In the genomic region with DNA sequence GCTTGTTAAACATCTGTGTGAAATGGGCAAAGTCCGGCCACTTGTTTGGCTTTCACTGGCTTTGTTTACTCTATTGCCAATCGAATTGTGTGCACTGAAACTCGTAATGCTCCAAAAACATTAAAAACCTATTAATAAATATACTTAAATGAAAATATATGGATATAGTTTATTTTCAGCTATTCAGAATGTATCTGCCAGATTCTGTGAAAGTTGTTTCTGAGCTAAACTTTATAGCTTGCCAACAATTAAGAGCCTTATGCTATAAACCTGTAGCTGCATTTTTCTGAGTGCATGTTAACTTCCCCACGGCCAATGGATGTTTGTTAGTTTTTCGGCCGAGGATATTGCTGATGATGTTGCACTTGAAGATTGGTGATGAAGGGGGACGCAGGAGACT, we compare ENCODE assay signal across 1 fruit fly cellular context.
TF ChIP-seq lines count a peak whose summit lies in the region.

No protein-coding gene starts in this region.

TF ChIP-seq in whole organism, embryonic, 481 proteins besides CTCF, POLR2A, EP300 and RAD21 (continued from another document):
- TF ChIP-seq CG15011 (GFP tag; optimal IDR thresholded peaks at IDR 0.05; lab: Kevin White, UChicago): no peak
- TF ChIP-seq Rx (GFP tag; IDR thresholded peaks at IDR 0.05; lab: Robert Waterston, UW): no peak
- TF ChIP-seq CG11695 (GFP tag; IDR thresholded peaks at IDR 0.05; lab: Robert Waterston, UW): no peak
- no peak for TF ChIP-seq CG12769 (tag; optimal IDR thresholded peaks at IDR 0.05; lab: Kevin White, UChicago)
- peak; percentile 86 for TF ChIP-seq Ets65A (GFP tag; lab: Kevin White, UChicago)
- no peak for TF ChIP-seq Adf1 (GFP tag; IDR thresholded peaks at IDR 0.05; lab: Robert Waterston, UW)
- no peak for TF ChIP-seq CG2199 (GFP tag; IDR thresholded peaks at IDR 0.05; lab: Robert Waterston, UW)
- TF ChIP-seq ro (GFP tag; IDR thresholded peaks at IDR 0.05; lab: Robert Waterston, UW): no peak
- TF ChIP-seq CG9727 (GFP tag; optimal IDR thresholded peaks at IDR 0.05; lab: Kevin White, UChicago): peak; percentile 24
- no peak for TF ChIP-seq Dad (GFP tag; optimal IDR thresholded peaks at IDR 0.05; lab: Kevin White, UChicago)
- no peak for TF ChIP-seq Dip2 (GFP tag; IDR thresholded peaks at IDR 0.05; lab: Robert Waterston, UW)
- TF ChIP-seq p53 (GFP tag; optimal IDR thresholded peaks at IDR 0.05; lab: Kevin White, UChicago): no peak
- TF ChIP-seq CG14441 (GFP tag; IDR thresholded peaks at IDR 0.05; lab: Robert Waterston, UW): no peak
- no peak for TF ChIP-seq mirr (GFP tag; optimal IDR thresholded peaks at IDR 0.05; lab: Kevin White, UChicago)
- TF ChIP-seq usp (GFP tag; optimal IDR thresholded peaks at IDR 0.05; lab: Kevin White, UChicago): no peak
- TF ChIP-seq Lim3 (GFP tag; IDR thresholded peaks at IDR 0.05; lab: Robert Waterston, UW): no peak
- no peak for TF ChIP-seq gfzf (GFP tag; optimal IDR thresholded peaks at IDR 0.05; lab: Kevin White, UChicago)
- peak; percentile 15 for TF ChIP-seq CG15696 (tag; optimal IDR thresholded peaks at IDR 0.05; lab: Kevin White, UChicago)
- TF ChIP-seq dm (GFP tag; optimal IDR thresholded peaks at IDR 0.05; lab: Kevin White, UChicago): no peak
- TF ChIP-seq row (GFP tag; IDR thresholded peaks at IDR 0.05; lab: Robert Waterston, UW): 0 out of 3 replicates have a peak, but pooled peaks have one; percentile 14
- no peak for TF ChIP-seq Taf1 (GFP tag; IDR thresholded peaks at IDR 0.05; lab: Robert Waterston, UW)
- TF ChIP-seq bbx (GFP tag; IDR thresholded peaks at IDR 0.05; lab: Robert Waterston, UW; ENCODE audit: partially characterized antibody): no peak
- TF ChIP-seq Lhr (GFP tag; optimal IDR thresholded peaks at IDR 0.05; lab: Kevin White, UChicago): no peak
- no peak for TF ChIP-seq CG8924 (tag; optimal IDR thresholded peaks at IDR 0.05; lab: Kevin White, UChicago)
- no peak for TF ChIP-seq CG3281 (GFP tag; optimal IDR thresholded peaks at IDR 0.05; lab: Kevin White, UChicago)
- TF ChIP-seq CG17359 (tag; optimal IDR thresholded peaks at IDR 0.05; lab: Kevin White, UChicago): peak; percentile 1
- no peak for TF ChIP-seq CG15479 (GFP tag; optimal IDR thresholded peaks at IDR 0.05; lab: Kevin White, UChicago)
- TF ChIP-seq cwo (GFP tag; optimal IDR thresholded peaks at IDR 0.05; lab: Kevin White, UChicago): no peak
- TF ChIP-seq zfh1 (GFP tag; IDR thresholded peaks at IDR 0.05; lab: Robert Waterston, UW): 0 out of 3 replicates have a peak, but pooled peaks have one; percentile 21
- TF ChIP-seq CG3163 (GFP tag; optimal IDR thresholded peaks at IDR 0.05; lab: Kevin White, UChicago): no peak
- TF ChIP-seq CG1647 (GFP tag; optimal IDR thresholded peaks at IDR 0.05; lab: Kevin White, UChicago): no peak
- no peak for TF ChIP-seq CG10366 (GFP tag; IDR thresholded peaks at IDR 0.05; lab: Robert Waterston, UW)
- TF ChIP-seq lilli (GFP tag; optimal IDR thresholded peaks at IDR 0.05; lab: Kevin White, UChicago): no peak
- TF ChIP-seq CG8281 (tag; optimal IDR thresholded peaks at IDR 0.05; lab: Kevin White, UChicago): no peak
- TF ChIP-seq stwl (tag; optimal IDR thresholded peaks at IDR 0.05; lab: Kevin White, UChicago): no peak
- no peak for TF ChIP-seq Nf-YB (GFP tag; optimal IDR thresholded peaks at IDR 0.05; lab: Kevin White, UChicago)
- peak; percentile 31 for TF ChIP-seq Blimp-1 (GFP tag; optimal IDR thresholded peaks at IDR 0.05; lab: Kevin White, UChicago)
- peak; percentile 39 for TF ChIP-seq gem (tag; optimal IDR thresholded peaks at IDR 0.05; lab: Kevin White, UChicago)
- no peak for TF ChIP-seq Dll (GFP tag; IDR thresholded peaks at IDR 0.05; lab: Robert Waterston, UW; ENCODE audit: partially characterized antibody)
- peak; percentile 28 for TF ChIP-seq dmrt99B (tag; optimal IDR thresholded peaks at IDR 0.05; lab: Kevin White, UChicago)
- no peak for TF ChIP-seq CG6689 (GFP tag; IDR thresholded peaks at IDR 0.05; lab: Robert Waterston, UW)
- TF ChIP-seq Oli (tag; optimal IDR thresholded peaks at IDR 0.05; lab: Kevin White, UChicago): no peak
- no peak for TF ChIP-seq CG30431 (GFP tag; optimal IDR thresholded peaks at IDR 0.05; lab: Kevin White, UChicago)
- peak; percentile 3 for TF ChIP-seq ATbp (GFP tag; optimal IDR thresholded peaks at IDR 0.05; lab: Kevin White, UChicago)
- no peak for TF ChIP-seq Sry-δ (GFP tag; optimal IDR thresholded peaks at IDR 0.05; lab: Kevin White, UChicago)
- TF ChIP-seq Xrp1 (GFP tag; IDR thresholded peaks at IDR 0.05; lab: Robert Waterston, UW): 0 out of 2 replicates have a peak, but pooled peaks have one; percentile 12
- no peak for TF ChIP-seq pb (GFP tag; optimal IDR thresholded peaks at IDR 0.05; lab: Kevin White, UChicago)
- no peak for TF ChIP-seq gsb-n (tag; optimal IDR thresholded peaks at IDR 0.05; lab: Kevin White, UChicago)
- no peak for TF ChIP-seq ewg (GFP tag; optimal IDR thresholded peaks at IDR 0.05; lab: Kevin White, UChicago)
- TF ChIP-seq Oaz (GFP tag; IDR thresholded peaks at IDR 0.05; lab: Robert Waterston, UW): no peak
- no peak for TF ChIP-seq twi (tag; optimal IDR thresholded peaks at IDR 0.05; lab: Kevin White, UChicago)
- TF ChIP-seq chinmo (GFP tag; IDR thresholded peaks at IDR 0.05; lab: Robert Waterston, UW; ENCODE audit: partially characterized antibody): no peak
- TF ChIP-seq tgo (GFP tag; IDR thresholded peaks at IDR 0.05; lab: Robert Waterston, UW): no peak
- no peak for TF ChIP-seq CG10209 (GFP tag; optimal IDR thresholded peaks at IDR 0.05; lab: Kevin White, UChicago)
- TF ChIP-seq CG9932 (GFP tag; IDR thresholded peaks at IDR 0.05; lab: Robert Waterston, UW): no peak
- TF ChIP-seq CG14710 (tag; optimal IDR thresholded peaks at IDR 0.05; lab: Kevin White, UChicago): peak; percentile 19
- TF ChIP-seq Drgx (GFP tag; IDR thresholded peaks at IDR 0.05; lab: Robert Waterston, UW): no peak
- no peak for TF ChIP-seq ind (GFP tag; optimal IDR thresholded peaks at IDR 0.05; lab: Kevin White, UChicago)
- TF ChIP-seq sna (GFP tag; IDR thresholded peaks at IDR 0.05; lab: Robert Waterston, UW; ENCODE audit: partially characterized antibody): no peak
- TF ChIP-seq CG2875 (GFP tag; optimal IDR thresholded peaks at IDR 0.05; lab: Kevin White, UChicago): no peak
- TF ChIP-seq CG3838 (GFP tag; optimal IDR thresholded peaks at IDR 0.05; lab: Kevin White, UChicago): no peak
- TF ChIP-seq B-H2 (GFP tag; optimal IDR thresholded peaks at IDR 0.05; lab: Kevin White, UChicago): no peak
- TF ChIP-seq dmrt11E (tag; optimal IDR thresholded peaks at IDR 0.05; lab: Kevin White, UChicago): peak; percentile 15
- no peak for TF ChIP-seq CG16863 (GFP tag; optimal IDR thresholded peaks at IDR 0.05; lab: Kevin White, UChicago)
